Worm (Caenorhabditis elegans) whole organism, L4 larva: ENCODE measurements around the gene D2023.1.

Experiments used
- D1046.2 ChIP-seq: fragments of 200-800 bp; sonication (Bioruptor generic); IDR thresholded peaks from 2 replicates; pipeline ENCODE4 v1.3.6; 2022; ENCODE audit warnings: missing genetic modification characterization, missing compliant biosample characterization
- F10B5.3 ChIP-seq: sonication (generic microtip); optimal IDR thresholded peaks from 2 replicates; lab custom pipeline; 2016; ENCODE audit warnings: mild to moderate bottlenecking, missing genetic modification characterization, missing compliant biosample characterization
- F26F4.8 ChIP-seq: fragments of 200-800 bp; sonication (Bioruptor generic); conservative IDR thresholded peaks from 2 replicates; pipeline ENCODE4 v1.3.6; 2022; ENCODE audit warnings: missing genetic modification characterization, missing compliant biosample characterization
- F44E2.7 ChIP-seq: fragments of 200-800 bp; sonication (Bioruptor generic); IDR thresholded peaks from 2 replicates; pipeline ENCODE4 v2.1.2; 2022; ENCODE audit warnings: missing genetic modification characterization, missing compliant biosample characterization
- T20F7.1 ChIP-seq: fragments of 200-800 bp; sonication (Bioruptor generic); optimal IDR thresholded peaks from 2 replicates; lab custom pipeline; 2018; ENCODE audit warnings: mild to moderate bottlenecking, missing genetic modification characterization, missing compliant biosample characterization
- T26A8.4 ChIP-seq: fragments of 200-800 bp; sonication (Bioruptor generic); IDR thresholded peaks from 2 replicates; pipeline ENCODE4 v1.3.6; 2022; ENCODE audit warnings: missing genetic modification characterization, missing compliant biosample characterization
- Y105C5A.15 ChIP-seq: fragments of 200-800 bp; sonication (Bioruptor generic); IDR thresholded peaks from 2 replicates; pipeline ENCODE4 v1.3.6; 2022; ENCODE audit warnings: missing genetic modification characterization, missing compliant biosample characterization
- Y48G9A.11 ChIP-seq: fragments of 200-800 bp; sonication (Bioruptor generic); IDR thresholded peaks from 2 replicates; pipeline ENCODE4 v1.3.6; 2022; ENCODE audit warnings: missing genetic modification reagents, missing genetic modification characterization, missing compliant biosample characterization
- Y5F2A.4 ChIP-seq: fragments of 200-800 bp; sonication (Bioruptor generic); optimal IDR thresholded peaks from 2 replicates; lab custom pipeline; 2018; ENCODE audit warnings: mild to moderate bottlenecking, missing genetic modification characterization, missing compliant biosample characterization
- attf-4 ChIP-seq: sonication (generic microtip); optimal IDR thresholded peaks from 3 replicates; lab custom pipeline; 2017; ENCODE audit warnings: missing biosample characterization, missing genetic modification characterization
- ceh-28 ChIP-seq: fragments of 150-350 bp; optimal IDR thresholded peaks from 2 replicates; lab custom pipeline; 2014; ENCODE audit warnings: missing biosample characterization, missing genetic modification reagents, missing genetic modification characterization
- ceh-44 ChIP-seq: fragments of 200-800 bp; sonication (Bioruptor generic); IDR thresholded peaks from 2 replicates; pipeline ENCODE4 v1.3.6; 2022; ENCODE audit warnings: missing genetic modification reagents, missing genetic modification characterization, missing compliant biosample characterization
- ceh-82 ChIP-seq: sonication (generic microtip); optimal IDR thresholded peaks from 2 replicates; lab custom pipeline; 2017; ENCODE audit warnings: missing biosample characterization, missing genetic modification characterization
- ces-1 ChIP-seq: fragments of 150-350 bp; sonication (generic microtip); optimal IDR thresholded peaks from 4 replicates; lab custom pipeline; 2014; ENCODE audit warnings: missing biosample characterization, missing genetic modification reagents, missing genetic modification characterization
- ctbp-1 ChIP-seq: fragments of 200-800 bp; sonication (Bioruptor generic); IDR thresholded peaks from 2 replicates; pipeline ENCODE4 v1.3.6; 2022; ENCODE audit warnings: missing genetic modification reagents, missing genetic modification characterization, missing compliant biosample characterization
- daf-12 ChIP-seq: fragments of 150-350 bp; optimal IDR thresholded peaks from 2 replicates; lab custom pipeline; 2014; ENCODE audit warnings: missing biosample characterization, missing genetic modification reagents, missing genetic modification characterization
- daf-16 ChIP-seq, 3 experiments: sonication (generic microtip); optimal IDR thresholded peaks; 2 replicates each; lab custom pipeline; 2016 to 2017; ENCODE audit warnings: missing genetic modification characterization in 3 of 3, missing genetic modification reagents in 3 of 3, mild to moderate bottlenecking in 2 of 3, missing compliant biosample characterization in 2 of 3, missing biosample characterization in 1 of 3, moderate library complexity in 1 of 3
- dmd-6 ChIP-seq: fragments of 200-800 bp; sonication (Bioruptor generic); IDR thresholded peaks from 2 replicates; pipeline ENCODE4 v1.3.6; 2022; ENCODE audit warnings: missing genetic modification reagents, missing genetic modification characterization, missing compliant biosample characterization
- dmd-8 ChIP-seq: fragments of 200-800 bp; sonication (Bioruptor generic); IDR thresholded peaks from 2 replicates; pipeline ENCODE4 v1.3.6; 2022; ENCODE audit warnings: missing genetic modification characterization, missing compliant biosample characterization
- dmd-9 ChIP-seq: fragments of 200-800 bp; sonication (Bioruptor generic); IDR thresholded peaks from 2 replicates; pipeline ENCODE4 v1.3.6; 2022; ENCODE audit warnings: missing genetic modification reagents, missing genetic modification characterization, missing compliant biosample characterization
- dve-1 ChIP-seq: sonication (generic microtip); optimal IDR thresholded peaks from 2 replicates; lab custom pipeline; 2017; ENCODE audit warnings: antibody characterized with exemption, mild to moderate bottlenecking, missing genetic modification characterization, missing compliant biosample characterization; ENCODE audit not compliant: insufficient read depth
- egl-27 ChIP-seq: sonication (generic microtip); optimal IDR thresholded peaks from 3 replicates; lab custom pipeline; 2017; ENCODE audit warnings: missing biosample characterization, missing genetic modification reagents, missing genetic modification characterization
- egl-43 ChIP-seq: fragments of 200-800 bp; sonication (Bioruptor generic); IDR thresholded peaks from 2 replicates; pipeline ENCODE4 v1.3.6; 2022; ENCODE audit warnings: missing genetic modification reagents, missing genetic modification characterization, missing compliant biosample characterization
- fos-1 ChIP-seq: fragments of 150-350 bp; optimal IDR thresholded peaks from 2 replicates; lab custom pipeline; 2014; ENCODE audit warnings: missing biosample characterization, missing genetic modification characterization
- gei-8 ChIP-seq: fragments of 200-800 bp; sonication (Bioruptor generic); optimal IDR thresholded peaks from 2 replicates; lab custom pipeline; 2018; ENCODE audit warnings: mild to moderate bottlenecking, missing genetic modification characterization, missing compliant biosample characterization
- hmg-1.1 ChIP-seq: fragments of 200-800 bp; sonication (Bioruptor generic); IDR thresholded peaks from 2 replicates; pipeline ENCODE4 v1.3.6; 2022; ENCODE audit warnings: missing genetic modification reagents, missing genetic modification characterization, missing compliant biosample characterization
- jun-1 ChIP-seq: fragments of 150-350 bp; optimal IDR thresholded peaks from 2 replicates; lab custom pipeline; 2014; ENCODE audit warnings: missing biosample characterization, missing genetic modification reagents, missing genetic modification characterization
- lin-1 ChIP-seq: fragments of 200-800 bp; sonication (Bioruptor generic); IDR thresholded peaks from 2 replicates; pipeline ENCODE4 v1.3.6; 2022; ENCODE audit warnings: missing genetic modification reagents, missing genetic modification characterization, missing compliant biosample characterization
- lin-13 ChIP-seq: fragments of 150-350 bp; optimal IDR thresholded peaks from 2 replicates; lab custom pipeline; 2014; ENCODE audit warnings: missing biosample characterization, missing genetic modification reagents, missing genetic modification characterization
- lin-29 ChIP-seq: fragments of 200-800 bp; sonication (Bioruptor generic); IDR thresholded peaks from 2 replicates; pipeline ENCODE4 v1.3.6; 2022; ENCODE audit warnings: missing genetic modification reagents, missing genetic modification characterization, missing compliant biosample characterization
- lir-3 ChIP-seq: sonication (generic microtip); optimal IDR thresholded peaks from 2 replicates; lab custom pipeline; 2016; ENCODE audit warnings: mild to moderate bottlenecking, missing genetic modification characterization, missing compliant biosample characterization
- lsy-2 ChIP-seq, 2 experiments: fragments of 150-350 bp in 1 of 2; sonication (generic microtip) in 1 of 2; optimal IDR thresholded peaks; 2 replicates each; lab custom pipeline; 2014 to 2017; ENCODE audit warnings: missing biosample characterization in 2 of 2, missing genetic modification characterization in 2 of 2
- mes-2 ChIP-seq: sonication (generic microtip); optimal IDR thresholded peaks from 2 replicates; lab custom pipeline; 2016; ENCODE audit warnings: missing genotype, mild to moderate bottlenecking, missing genetic modification characterization, missing compliant biosample characterization; ENCODE audit not compliant: poor library complexity, severe bottlenecking
- nhr-102 ChIP-seq: sonication (generic microtip); optimal IDR thresholded peaks from 2 replicates; lab custom pipeline; 2016; ENCODE audit warnings: mild to moderate bottlenecking, missing genetic modification characterization, moderate library complexity, missing compliant biosample characterization
- nhr-111 ChIP-seq: fragments of 200-800 bp; sonication (Bioruptor generic); optimal IDR thresholded peaks from 2 replicates; lab custom pipeline; 2018; ENCODE audit warnings: mild to moderate bottlenecking, missing genetic modification characterization, missing compliant biosample characterization
- nhr-237 ChIP-seq: sonication (generic microtip); optimal IDR thresholded peaks from 2 replicates; lab custom pipeline; 2017; ENCODE audit warnings: missing biosample characterization, missing genetic modification characterization
- nhr-41 ChIP-seq: fragments of 200-800 bp; sonication (Bioruptor generic); IDR thresholded peaks from 2 replicates; pipeline ENCODE4 v1.3.6; 2022; ENCODE audit warnings: missing genetic modification reagents, missing genetic modification characterization, missing compliant biosample characterization
- nhr-42 ChIP-seq: fragments of 200-800 bp; sonication (Bioruptor generic); IDR thresholded peaks from 2 replicates; pipeline ENCODE4 v1.3.6; 2022; ENCODE audit warnings: missing genetic modification characterization, missing compliant biosample characterization
- nhr-48 ChIP-seq: sonication (generic microtip); optimal IDR thresholded peaks from 2 replicates; lab custom pipeline; 2016; ENCODE audit warnings: mild to moderate bottlenecking, missing genetic modification characterization, missing compliant biosample characterization
- php-3 ChIP-seq: fragments of 200-800 bp; sonication (Bioruptor generic); IDR thresholded peaks from 2 replicates; pipeline ENCODE4 v1.3.6; 2022; ENCODE audit warnings: missing genetic modification reagents, missing genetic modification characterization, missing compliant biosample characterization
- pqm-1 ChIP-seq: sonication (generic microtip); optimal IDR thresholded peaks from 2 replicates; lab custom pipeline; 2017; ENCODE audit warnings: missing biosample characterization, missing genetic modification characterization
- saeg-2 ChIP-seq: fragments of 200-800 bp; sonication (Bioruptor generic); IDR thresholded peaks from 2 replicates; pipeline ENCODE4 v1.3.6; 2022; ENCODE audit warnings: missing genetic modification reagents, missing genetic modification characterization, missing compliant biosample characterization
- set-16 ChIP-seq: fragments of 200-800 bp; sonication (Bioruptor generic); IDR thresholded peaks from 2 replicates; pipeline ENCODE4 v1.3.6; 2022; ENCODE audit warnings: missing genetic modification reagents, missing genetic modification characterization, missing compliant biosample characterization
- spr-1 ChIP-seq: sonication (generic microtip); optimal IDR thresholded peaks from 2 replicates; lab custom pipeline; 2016; ENCODE audit warnings: mild to moderate bottlenecking, missing genetic modification characterization, missing compliant biosample characterization
- spr-3 ChIP-seq: fragments of 200-800 bp; sonication (Bioruptor generic); optimal IDR thresholded peaks from 2 replicates; lab custom pipeline; 2018; ENCODE audit warnings: mild to moderate bottlenecking, missing genetic modification characterization, missing compliant biosample characterization
- unc-130 ChIP-seq: sonication (generic microtip); optimal IDR thresholded peaks from 2 replicates; lab custom pipeline; 2016; ENCODE audit warnings: missing genetic modification reagents, missing genetic modification characterization, missing compliant biosample characterization
- zag-1 ChIP-seq: fragments of 150-350 bp; optimal IDR thresholded peaks from 2 replicates; lab custom pipeline; 2014; ENCODE audit warnings: missing biosample characterization, missing genetic modification characterization
- zfp-2 ChIP-seq: sonication (generic microtip); optimal IDR thresholded peaks from 2 replicates; lab custom pipeline; 2016; ENCODE audit warnings: mild to moderate bottlenecking, missing genetic modification characterization, missing compliant biosample characterization
- zip-2 ChIP-seq: fragments of 150-350 bp; optimal IDR thresholded peaks from 2 replicates; lab custom pipeline; 2014; ENCODE audit warnings: missing biosample characterization, missing genetic modification characterization
- ztf-11 ChIP-seq: fragments of 150-350 bp; optimal IDR thresholded peaks from 2 replicates; lab custom pipeline; 2014; ENCODE audit warnings: missing biosample characterization, missing genetic modification characterization

Gene D2023.1

ce11 chrV:11764373-11764954 lies 24.9 kb upstream of the D2023.1 start, which contains the start of the genes F55A11.1 and syx-5 (continued):
- no peak for TF ChIP-seq dmd-9 (GFP tag; lab: Robert Waterston, UW)
- TF ChIP-seq ztf-11 (tag; lab: Kevin White, UChicago): no peak
- TF ChIP-seq mes-2 (tag; lab: Kevin White, UChicago): peak; percentile 57
- no peak for TF ChIP-seq nhr-41
- TF ChIP-seq D1046.2: no peak
- TF ChIP-seq dmd-8 (GFP tag; lab: Robert Waterston, UW): no peak
- TF ChIP-seq ceh-44 (GFP tag; lab: Robert Waterston, UW): no peak
- TF ChIP-seq Y48G9A.11 (GFP tag; lab: Robert Waterston, UW): no peak
- TF ChIP-seq lin-29 (GFP tag; lab: Robert Waterston, UW): peak; percentile 54; the same call in 1 of the 2 replicates
- peak; percentile 95 for TF ChIP-seq hmg-1.1 (GFP tag; lab: Robert Waterston, UW)
- TF ChIP-seq zag-1: no peak
- peak; percentile 87 for TF ChIP-seq T20F7.1 (GFP tag; lab: Kevin White, UChicago)
- TF ChIP-seq daf-12 (tag; lab: Kevin White, UChicago): no peak
- TF ChIP-seq nhr-48: peak; percentile 87
- peak; percentile 76; the same call in 1 of the 2 replicates for TF ChIP-seq nhr-42 (GFP tag; lab: Robert Waterston, UW)
- TF ChIP-seq gei-8: no peak
- TF ChIP-seq ceh-28 (tag; lab: Kevin White, UChicago): no peak
- peak; percentile 90 for TF ChIP-seq spr-1
- TF ChIP-seq spr-3: peak; percentile 78
- TF ChIP-seq daf-16 (GFP tag; optimal IDR thresholded peaks at IDR 0.05; lab: Kevin White, UChicago): peak; percentile 50 to 89
- TF ChIP-seq daf-16 (tag; optimal IDR thresholded peaks at IDR 0.05; lab: Kevin White, UChicago): peak; percentile 58
- no peak for TF ChIP-seq Y5F2A.4 (GFP tag; lab: Kevin White, UChicago)
- no peak for TF ChIP-seq lir-3 (tag; lab: Kevin White, UChicago)
- peak; percentile 85 for TF ChIP-seq T26A8.4
- peak; percentile 69; the same call in 1 of the 2 replicates for TF ChIP-seq saeg-2 (GFP tag; lab: Robert Waterston, UW)
- TF ChIP-seq set-16 (GFP tag; lab: Robert Waterston, UW): no peak
- TF ChIP-seq lsy-2 (tag; optimal IDR thresholded peaks at IDR 0.05; lab: Kevin White, UChicago): peak; percentile 99 to 100
- 0 out of 2 replicates have a peak, but pooled peaks have one; percentile 43 for TF ChIP-seq lin-1 (GFP tag; lab: Robert Waterston, UW)
- peak; percentile 12 for TF ChIP-seq zfp-2 (tag; lab: Kevin White, UChicago)
- TF ChIP-seq nhr-111 (GFP tag; lab: Kevin White, UChicago): no peak
- TF ChIP-seq jun-1 (tag; lab: Kevin White, UChicago): peak; percentile 10
- TF ChIP-seq pqm-1 (tag; lab: Kevin White, UChicago): peak; percentile 7
- peak; percentile 64 for TF ChIP-seq php-3 (GFP tag; lab: Robert Waterston, UW)
- TF ChIP-seq nhr-102: peak; percentile 90
- peak; percentile 71 for TF ChIP-seq lin-13 (GFP tag; lab: Kevin White, UChicago)
- TF ChIP-seq fos-1: no peak
- TF ChIP-seq ctbp-1 (GFP tag; lab: Robert Waterston, UW): peak; percentile 81
- no peak for TF ChIP-seq F44E2.7
- peak; percentile 16 for TF ChIP-seq ces-1
- peak; percentile 78 for TF ChIP-seq F10B5.3 (tag; lab: Kevin White, UChicago)
- TF ChIP-seq Y105C5A.15 (GFP tag; lab: Robert Waterston, UW): no peak
- peak; percentile 78 for TF ChIP-seq dmd-6 (GFP tag; lab: Robert Waterston, UW)
- TF ChIP-seq unc-130: peak; percentile 18
- TF ChIP-seq nhr-237 (tag; lab: Kevin White, UChicago): no peak
- peak; percentile 85 for TF ChIP-seq dve-1 (tag; lab: Kevin White, UChicago)
- TF ChIP-seq zip-2 (tag; lab: Kevin White, UChicago): peak; percentile 33
- no peak for TF ChIP-seq egl-27 (tag; lab: Kevin White, UChicago)
- TF ChIP-seq egl-43 (GFP tag; lab: Robert Waterston, UW): 0 out of 2 replicates have a peak, but pooled peaks have one; percentile 48
- TF ChIP-seq attf-4: no peak
- TF ChIP-seq F26F4.8 (GFP tag; lab: Robert Waterston, UW): no peak
- TF ChIP-seq ceh-82 (tag; lab: Kevin White, UChicago): no peak
